Worm (Caenorhabditis elegans) whole organism, L4/young adult: Measurements from ENCODE around the gene lem-2.

Experiments
- W03F9.2 ChIP-seq: fragments of 150-350 bp; optimal IDR thresholded peaks from 2 replicates; lab custom pipeline; 2014; ENCODE audit warnings: missing biosample characterization, missing genetic modification characterization
- dao-5 ChIP-seq: sonication (generic microtip); optimal IDR thresholded peaks from 2 replicates; lab custom pipeline; 2016; ENCODE audit warnings: missing genotype, missing genetic modification characterization, moderate library complexity, missing compliant biosample characterization

ce11 chrII:14089796-14090372 is 26.6 kb downstream of the lem-2 start:
- TF ChIP-seq dao-5 (tag; lab: Kevin White, UChicago), result no peak
- TF ChIP-seq W03F9.2 (tag; lab: Kevin White, UChicago), result no peak
